Fruit fly (Drosophila melanogaster): ENCODE data around the gene Acsf3.

- TF ChIP-seq CG34367 (tag; optimal IDR thresholded peaks at IDR 0.05), result peak; percentile 62
- TF ChIP-seq D1 (tag; optimal IDR thresholded peaks at IDR 0.05), result peak; percentile 9
- peak; percentile 47; the same call in 1 of the 2 replicates for TF ChIP-seq CG10348 (GFP tag; IDR thresholded peaks at IDR 0.05)
- TF ChIP-seq gl (tag; optimal IDR thresholded peaks at IDR 0.05), result peak; percentile 2
- peak; percentile 87 for TF ChIP-seq CG8301 (tag; optimal IDR thresholded peaks at IDR 0.05)
- TF ChIP-seq rn (GFP tag; IDR thresholded peaks at IDR 0.05), result 0 out of 2 replicates have a peak, but pooled peaks have one; percentile 13
- peak; percentile 71 for TF ChIP-seq CG17806 (tag; optimal IDR thresholded peaks at IDR 0.05)
- TF ChIP-seq EcR (GFP tag; optimal IDR thresholded peaks at IDR 0.05), result no peak
- TF ChIP-seq Ets98B (GFP tag; IDR thresholded peaks at IDR 0.05), result peak; percentile 60
- TF ChIP-seq CG15710 (tag; optimal IDR thresholded peaks at IDR 0.05), result peak; percentile 75
- peak; percentile 77 for TF ChIP-seq CG32121 (GFP tag; IDR thresholded peaks at IDR 0.05)
- TF ChIP-seq CG14655 (GFP tag; optimal IDR thresholded peaks at IDR 0.05), result peak; percentile 87
- TF ChIP-seq Pif1A (GFP tag; optimal IDR thresholded peaks at IDR 0.05), result peak; percentile 53
Measured at dm6 chrX:7336121-7336961, 7.5 kb downstream of the Acsf3 start.
